Worm (Caenorhabditis elegans): ENCODE results near the gene T17A3.12.

DNA sequence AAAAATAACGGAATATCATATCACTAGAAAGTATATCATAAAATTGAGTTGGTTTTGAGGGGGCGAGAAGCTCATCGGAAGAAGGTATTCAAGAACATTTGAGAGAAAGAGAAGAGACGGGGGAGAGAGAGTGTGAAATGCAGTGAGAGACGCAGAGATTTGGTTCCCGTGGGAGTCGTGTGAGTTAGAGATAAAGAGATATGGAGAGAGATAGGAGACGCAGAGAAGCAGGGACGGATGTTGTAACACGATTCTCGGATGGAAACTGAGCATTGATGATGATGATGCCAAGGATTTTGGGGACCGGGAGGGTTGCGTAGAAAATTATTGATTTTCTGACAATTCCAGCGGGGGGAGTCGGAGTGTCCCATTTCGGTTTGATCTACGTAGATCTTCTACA is 48.8 kb downstream of the T17A3.12 start:
- no peak for TF ChIP-seq nhr-237 (tag; optimal IDR thresholded peaks at IDR 0.05)
- no peak for TF ChIP-seq unc-62 (GFP tag; optimal IDR thresholded peaks at IDR 0.05)
- TF ChIP-seq nhr-28 (tag; optimal IDR thresholded peaks at IDR 0.05): no peak

Measured in whole organism, L1 larva.